Worm (Caenorhabditis elegans): Measurements from ENCODE around the gene F56C4.1.
"Not testable (repeated sequence)": the region's sequence is repeated elsewhere in the genome, so short reads cannot be mapped to it uniquely, and the experiment has no call there.

The F56C4.1 gene

ce11 chrIV:10682155-10682749 lies 45.5 kb downstream of the F56C4.1 start, which contains the start of gene fmo-2:
TSS of gene fmo-2 (plus strand) at chrIV:10682524.
- TF ChIP-seq flh-1 (GFP tag; optimal IDR thresholded peaks at IDR 0.05) (no peak), blmp-1 (tag; optimal IDR thresholded peaks at IDR 0.05) (no peak), ceh-83 (GFP tag; optimal IDR thresholded peaks at IDR 0.05) (no peak), unc-39 (tag; optimal IDR thresholded peaks at IDR 0.05) (no peak), mab-5 (tag; optimal IDR thresholded peaks at IDR 0.05) (no peak), lin-13 (tag; optimal IDR thresholded peaks at IDR 0.05) (no peak), nhr-28 (tag; optimal IDR thresholded peaks at IDR 0.05) (no peak), elt-3 (tag; optimal IDR thresholded peaks at IDR 0.05) (no peak), tbx-8 (GFP tag; optimal IDR thresholded peaks at IDR 0.05) (no peak), cnd-1 (tag; optimal IDR thresholded peaks at IDR 0.05) (no peak), ces-1 (GFP tag; optimal IDR thresholded peaks at IDR 0.05) (no peak), bed-3 (GFP tag; optimal IDR thresholded peaks at IDR 0.05) (no peak), M03D4.4 (tag; optimal IDR thresholded peaks at IDR 0.05) (no peak), sem-2 (GFP tag; optimal IDR thresholded peaks at IDR 0.05) (no peak), ceh-43 (GFP tag; optimal IDR thresholded peaks at IDR 0.05) (no peak), sptf-1 (tag; optimal IDR thresholded peaks at IDR 0.05) (no peak)

- TF ChIP-seq sptf-1 (tag; optimal IDR thresholded peaks at IDR 0.05) (no peak), elt-3 (tag; optimal IDR thresholded peaks at IDR 0.05) (no peak), lin-32 (GFP tag; optimal IDR thresholded peaks at IDR 0.05) (no peak), lsy-2 (tag; optimal IDR thresholded peaks at IDR 0.05) (no peak), unc-39 (tag; optimal IDR thresholded peaks at IDR 0.05) (no peak), unc-120 (tag; optimal IDR thresholded peaks at IDR 0.05; ENCODE audit: poor library complexity, severe bottlenecking) (peak; percentile 16), ham-2 (GFP tag; optimal IDR thresholded peaks at IDR 0.05) (no peak), hlh-1 (tag; optimal IDR thresholded peaks at IDR 0.05) (no peak)
Measured at ce11 chrIV:10685758-10686157, 49.0 kb downstream of the F56C4.1 start, which contains the start of the genes K08C7.6 and R102.1. TSS of gene K08C7.6 (minus strand) at chrIV:10685858. TSS of gene R102.1 (plus strand) at chrIV:10686048.

DNA sequence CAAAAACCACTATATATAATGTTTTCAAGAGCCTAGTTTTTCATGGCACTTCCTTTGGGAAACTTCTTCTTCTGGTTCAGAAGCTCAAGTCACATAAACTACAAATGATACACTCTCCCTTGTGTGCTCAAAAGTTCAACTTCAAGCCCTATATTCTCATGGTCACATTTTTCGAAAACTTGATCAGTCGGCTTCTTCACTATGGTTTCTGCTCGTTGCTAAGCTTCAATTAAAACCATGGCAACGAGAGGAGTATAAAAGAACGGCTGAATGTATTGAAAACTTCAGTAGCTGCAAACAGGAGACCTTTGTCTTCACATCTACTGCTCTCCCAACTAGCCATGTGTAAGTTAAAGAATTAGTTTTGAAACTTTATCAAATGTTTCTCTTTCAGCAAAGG lies 50.6 kb downstream of the F56C4.1 start, which contains the start of gene R102.2:
R102.2 (plus strand) TSS at position 301 of the 400 bp plus-strand sequence.
- TF ChIP-seq drap-1 (GFP tag; optimal IDR thresholded peaks at IDR 0.05); unc-120 (tag; optimal IDR thresholded peaks at IDR 0.05; ENCODE audit: poor library complexity, severe bottlenecking); nhr-76 (tag; optimal IDR thresholded peaks at IDR 0.05): not testable (repeated sequence)

All from whole organism, mixed stage, embryonic.